Fruit fly (Drosophila melanogaster) whole organism, pupa: Measurements from ENCODE around the gene CG31174.

ENCODE experiments used
- CG10348 ChIP-seq: fragments of 200-800 bp; sonication (Bioruptor generic); IDR thresholded peaks from 2 replicates; pipeline ENCODE4 v1.3.6; 2022; ENCODE audit warnings: missing biosample characterization, missing genetic modification characterization
- CG12605 ChIP-seq: fragments of 200-800 bp; sonication (Bioruptor generic); IDR thresholded peaks from 2 replicates; pipeline ENCODE4 v1.3.6; 2022; ENCODE audit warnings: missing biosample characterization, missing genetic modification characterization
- CG13204 ChIP-seq: fragments of 200-800 bp; sonication (Bioruptor generic); optimal IDR thresholded peaks from 2 replicates; lab custom pipeline; 2018; ENCODE audit warnings: missing biosample characterization, mild to moderate bottlenecking, missing genetic modification characterization, moderate library complexity
- CG14655 ChIP-seq: fragments of 200-800 bp; sonication (Bioruptor generic); optimal IDR thresholded peaks from 3 replicates; lab custom pipeline; 2017; ENCODE audit warnings: mild to moderate bottlenecking, missing biosample characterization, missing genetic modification reagents, missing genetic modification characterization
- CG15710 ChIP-seq: fragments of 200-800 bp; sonication (Bioruptor generic); optimal IDR thresholded peaks from 2 replicates; lab custom pipeline; 2018; ENCODE audit warnings: missing biosample characterization, mild to moderate bottlenecking, missing genetic modification characterization, moderate library complexity
- CG17806 ChIP-seq: fragments of 200-800 bp; sonication (Bioruptor generic); optimal IDR thresholded peaks from 2 replicates; lab custom pipeline; 2018; ENCODE audit warnings: missing biosample characterization, mild to moderate bottlenecking, missing genetic modification characterization, moderate library complexity
- CG32121 ChIP-seq: fragments of 200-800 bp; sonication (Bioruptor generic); IDR thresholded peaks from 2 replicates; pipeline ENCODE4 v1.3.6; 2022; ENCODE audit warnings: missing biosample characterization, missing genetic modification characterization
- CG34367 ChIP-seq: fragments of 200-800 bp; sonication (Bioruptor generic); optimal IDR thresholded peaks from 2 replicates; lab custom pipeline; 2018; ENCODE audit warnings: missing biosample characterization, mild to moderate bottlenecking, missing genetic modification characterization
- CG4496 ChIP-seq: fragments of 200-800 bp; sonication (Bioruptor generic); IDR thresholded peaks from 3 replicates; pipeline ENCODE4 v1.3.6; 2022; ENCODE audit warnings: missing biosample characterization, missing genetic modification characterization
- CG8159 ChIP-seq: fragments of 200-800 bp; sonication (Bioruptor generic); optimal IDR thresholded peaks from 3 replicates; lab custom pipeline; 2018; ENCODE audit warnings: missing biosample characterization, mild to moderate bottlenecking, missing genetic modification characterization, moderate library complexity
- CG8301 ChIP-seq: fragments of 200-800 bp; sonication (Bioruptor generic); optimal IDR thresholded peaks from 2 replicates; lab custom pipeline; 2018; ENCODE audit warnings: missing biosample characterization, mild to moderate bottlenecking, missing genetic modification characterization
- CG9948 ChIP-seq: fragments of 200-800 bp; sonication (Bioruptor generic); optimal IDR thresholded peaks from 2 replicates; lab custom pipeline; 2018; ENCODE audit warnings: missing biosample characterization, mild to moderate bottlenecking, missing genetic modification characterization, moderate library complexity
- D1 ChIP-seq: fragments of 200-800 bp; sonication (Bioruptor generic); optimal IDR thresholded peaks from 2 replicates; lab custom pipeline; 2018; ENCODE audit warnings: missing biosample characterization, mild to moderate bottlenecking, missing genetic modification characterization, moderate library complexity
- EcR ChIP-seq: fragments of 200-800 bp; sonication (Bioruptor generic); optimal IDR thresholded peaks from 3 replicates; lab custom pipeline; 2019; ENCODE audit warnings: missing biosample characterization, missing genetic modification characterization, mild to moderate bottlenecking, moderate library complexity, missing genetic modification reagents
- Ets98B ChIP-seq: fragments of 200-800 bp; sonication (Bioruptor generic); IDR thresholded peaks from 2 replicates; pipeline ENCODE4 v1.3.6; 2022; ENCODE audit warnings: missing biosample characterization, missing genetic modification characterization
- Pif1A ChIP-seq: fragments of 200-800 bp; sonication (Bioruptor generic); optimal IDR thresholded peaks from 3 replicates; lab custom pipeline; 2016; ENCODE audit warnings: missing biosample characterization, missing genetic modification characterization
- Pif1B ChIP-seq: fragments of 200-800 bp; sonication (Bioruptor generic); optimal IDR thresholded peaks from 3 replicates; lab custom pipeline; 2016; ENCODE audit warnings: missing biosample characterization, missing genetic modification characterization
- Snoo ChIP-seq: fragments of 200-800 bp; sonication (Bioruptor generic); optimal IDR thresholded peaks from 3 replicates; lab custom pipeline; 2017; ENCODE audit warnings: missing biosample characterization, mild to moderate bottlenecking, missing genetic modification characterization, inconsistent platforms
- fd96Ca ChIP-seq: fragments of 200-800 bp; sonication (Bioruptor generic); IDR thresholded peaks from 3 replicates; pipeline ENCODE4 v1.3.6; 2022; ENCODE audit warnings: missing biosample characterization, missing genetic modification characterization
- gl ChIP-seq: fragments of 200-800 bp; sonication (Bioruptor generic); optimal IDR thresholded peaks from 2 replicates; lab custom pipeline; 2018; ENCODE audit warnings: missing biosample characterization, mild to moderate bottlenecking, missing genetic modification characterization
- rn ChIP-seq: fragments of 200-800 bp; sonication (Bioruptor generic); IDR thresholded peaks from 2 replicates; pipeline ENCODE4 v1.3.6; 2022; ENCODE audit warnings: missing biosample characterization, missing genetic modification characterization

Gene CG31174

DNA sequence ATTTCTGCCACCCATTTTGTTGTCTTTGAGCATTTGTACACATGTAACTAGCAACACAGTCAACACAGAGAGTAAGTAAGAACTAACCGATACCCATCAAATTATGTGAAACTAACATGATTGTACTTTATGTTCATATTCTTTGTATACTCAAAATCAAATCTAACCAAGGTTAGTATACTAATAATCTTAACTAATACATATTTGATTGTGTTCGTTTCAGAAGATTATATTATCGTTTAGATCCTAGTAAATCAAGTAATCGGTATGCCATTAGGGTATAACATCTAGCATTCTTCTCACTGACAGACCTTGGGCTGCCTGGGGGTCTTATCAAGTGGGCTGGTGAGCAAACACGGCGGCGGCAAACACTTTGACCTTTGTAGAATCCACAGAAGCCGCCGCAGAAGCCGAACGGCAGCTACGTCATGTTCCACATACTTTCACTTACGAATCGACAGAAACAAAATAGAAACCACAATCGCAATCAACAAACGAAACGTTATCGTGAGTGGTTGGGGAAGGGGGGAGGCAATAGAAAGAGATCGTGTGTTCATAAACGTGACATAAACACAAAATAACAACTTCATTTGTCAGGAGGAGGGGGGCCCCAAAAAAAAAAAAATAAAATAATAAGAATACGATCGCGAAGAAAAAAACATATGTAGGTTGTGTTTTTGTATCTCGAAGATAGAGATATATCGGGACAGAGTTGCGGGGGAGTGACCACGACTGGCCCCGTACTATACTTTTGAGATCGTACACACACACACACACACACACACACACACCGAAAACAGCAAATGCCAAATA lies 33.7 kb downstream of the CG31174 start:
- TF ChIP-seq EcR (GFP tag; lab: Kevin White, UChicago): no peak
- peak; percentile 50; the same call in 1 of the 3 replicates for TF ChIP-seq CG4496 (GFP tag; lab: Robert Waterston, UW)
- no peak for TF ChIP-seq Ets98B (GFP tag; lab: Robert Waterston, UW)
- no peak for TF ChIP-seq CG32121 (GFP tag; lab: Robert Waterston, UW)
- no peak for TF ChIP-seq Pif1B (GFP tag; lab: Kevin White, UChicago)
- TF ChIP-seq CG13204 (GFP tag; lab: Kevin White, UChicago): no peak
- TF ChIP-seq CG12605 (GFP tag; lab: Robert Waterston, UW): no peak

DNA sequence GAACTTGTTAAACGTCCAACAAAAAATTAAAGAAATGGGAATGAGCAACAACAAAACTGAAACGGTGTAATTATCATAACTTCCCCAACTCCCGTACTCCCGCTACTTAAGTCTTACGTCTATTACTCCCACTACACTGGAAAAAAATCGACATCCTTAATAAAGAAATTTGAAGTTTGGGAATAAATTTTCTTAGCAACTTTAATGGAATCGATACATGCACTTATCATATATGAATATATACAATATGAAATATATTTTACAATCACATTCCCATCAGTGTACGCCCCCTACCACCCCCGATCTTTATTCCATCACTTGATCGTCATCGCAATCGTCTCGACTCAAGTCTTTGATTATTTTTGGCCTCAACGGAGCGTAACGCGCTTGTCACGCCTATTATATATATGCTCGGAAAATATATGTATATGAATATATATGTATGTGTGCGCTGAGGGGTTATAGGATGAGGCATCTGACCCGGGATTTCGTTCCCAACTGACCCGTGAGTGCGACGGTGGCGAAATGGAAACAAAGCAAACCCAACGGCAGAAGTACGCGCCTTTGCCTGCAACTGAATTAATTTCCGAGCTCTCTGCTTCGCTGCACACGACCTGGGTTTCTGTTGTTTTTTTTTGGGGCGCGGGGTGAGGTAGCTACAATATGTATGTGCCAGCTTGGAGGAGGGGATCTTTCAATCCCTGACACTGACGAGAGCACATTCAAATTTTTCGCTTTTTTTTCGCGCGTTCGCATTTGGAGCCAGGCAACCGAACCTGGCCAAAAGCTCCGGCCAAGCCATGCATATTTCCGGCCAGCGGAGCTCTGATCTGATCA lies 34.9 kb downstream of the CG31174 start:
- TF ChIP-seq CG8159 (no peak), CG34367 (tag; lab: Kevin White, UChicago) (peak; percentile 9), Pif1B (GFP tag; lab: Kevin White, UChicago) (peak; percentile 28)

dm6 chr3R:21832203-21832602 lies 37.1 kb downstream of the CG31174 start, which contains the start of gene Gr93a:
Gr93a (plus strand) TSS chr3R:21832503.
- TF ChIP-seq EcR (GFP tag; lab: Kevin White, UChicago) (peak; percentile 5), Snoo (tag; lab: Kevin White, UChicago) (no peak)

DNA sequence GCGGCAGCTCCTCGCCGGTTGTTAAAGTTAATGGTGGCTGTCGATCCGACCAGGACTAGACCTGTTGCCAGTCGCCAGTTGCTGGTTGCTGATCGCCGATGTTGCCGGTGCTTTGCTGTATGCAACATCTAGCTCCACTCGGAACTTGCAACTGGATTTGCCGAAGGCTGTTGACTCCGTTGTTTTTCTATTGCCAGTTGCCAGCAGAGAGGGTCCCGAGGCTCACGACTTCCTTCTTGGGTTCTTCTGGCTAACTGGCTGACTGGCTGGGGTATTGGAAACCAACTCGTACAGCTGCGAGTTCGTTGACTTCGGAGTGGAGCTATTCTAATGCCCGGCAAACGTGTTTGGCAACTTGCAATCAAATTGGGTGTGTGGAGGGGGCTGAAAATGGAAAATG lies 38.3 kb downstream of the CG31174 start:
- TF ChIP-seq CG13204 (GFP tag; lab: Kevin White, UChicago) (no peak), fd96Ca (no peak), CG9948 (tag; lab: Kevin White, UChicago) (no peak), rn (GFP tag; lab: Robert Waterston, UW) (no peak), EcR (GFP tag; lab: Kevin White, UChicago) (peak; percentile 67), gl (tag; lab: Kevin White, UChicago) (no peak), Pif1A (no peak)

dm6 chr3R:21830303-21830707 lies 39.0 kb downstream of the CG31174 start:
- TF ChIP-seq CG15710 (peak; percentile 78), rn (GFP tag; lab: Robert Waterston, UW) (no peak), CG32121 (GFP tag; lab: Robert Waterston, UW) (no peak), CG14655 (peak; percentile 92), D1 (peak; percentile 50), CG8159 (peak; percentile 84), Pif1A (no peak), CG4496 (GFP tag; lab: Robert Waterston, UW) (peak; percentile 39; the same call in 1 of the 3 replicates), CG34367 (tag; lab: Kevin White, UChicago) (peak; percentile 59), CG13204 (GFP tag; lab: Kevin White, UChicago) (no peak), CG17806 (peak; percentile 71), Ets98B (GFP tag; lab: Robert Waterston, UW) (no peak), Pif1B (GFP tag; lab: Kevin White, UChicago) (no peak), CG10348 (GFP tag; lab: Robert Waterston, UW) (no peak), fd96Ca (no peak), CG9948 (tag; lab: Kevin White, UChicago) (peak; percentile 83), gl (tag; lab: Kevin White, UChicago) (no peak), Snoo (tag; lab: Kevin White, UChicago) (no peak), CG8301 (peak; percentile 78), CG12605 (GFP tag; lab: Robert Waterston, UW) (no peak), EcR (GFP tag; lab: Kevin White, UChicago) (no peak)

DNA sequence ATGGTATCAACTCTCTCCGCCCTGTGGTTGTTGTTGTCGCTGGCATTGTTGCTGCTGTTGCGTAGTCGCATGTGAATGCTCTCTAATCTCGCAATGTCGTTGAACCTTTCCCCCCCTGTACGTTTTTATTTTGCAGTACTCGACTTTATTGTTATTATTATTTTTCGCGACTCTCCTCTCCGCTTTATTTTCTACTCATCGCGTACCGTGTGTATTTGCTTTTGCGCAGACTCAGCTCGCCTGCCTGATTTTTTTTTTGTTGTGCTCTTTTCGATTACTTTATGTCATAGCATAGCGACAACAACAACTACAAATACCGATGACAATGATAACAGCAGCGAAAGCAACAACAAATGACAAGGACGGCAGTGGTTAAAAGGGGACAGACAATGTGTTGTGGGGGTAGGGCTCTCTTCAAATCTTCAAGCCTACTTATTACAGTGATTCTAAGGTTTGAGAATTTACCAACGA lies 39.8 kb downstream of the CG31174 start:
- no peak for TF ChIP-seq CG32121 (GFP tag; lab: Robert Waterston, UW)
- peak; percentile 98 for TF ChIP-seq EcR (GFP tag; lab: Kevin White, UChicago)
- TF ChIP-seq CG8301: no peak
- TF ChIP-seq CG15710: peak; percentile 44
- no peak; the same call in 2 of the 3 replicates for TF ChIP-seq CG4496 (GFP tag; lab: Robert Waterston, UW)
- peak; percentile 9 for TF ChIP-seq gl (tag; lab: Kevin White, UChicago)
- no peak for TF ChIP-seq Snoo (tag; lab: Kevin White, UChicago)
- TF ChIP-seq CG12605 (GFP tag; lab: Robert Waterston, UW): no peak
- peak; percentile 36 for TF ChIP-seq CG8159
- TF ChIP-seq fd96Ca: peak; percentile 66; the same call in 1 of the 3 replicates
- TF ChIP-seq CG13204 (GFP tag; lab: Kevin White, UChicago): no peak
- TF ChIP-seq Pif1A: peak; percentile 49
- TF ChIP-seq CG9948 (tag; lab: Kevin White, UChicago): peak; percentile 35
- TF ChIP-seq CG34367 (tag; lab: Kevin White, UChicago): peak; percentile 22
- peak; percentile 77 for TF ChIP-seq CG17806
- no peak for TF ChIP-seq CG14655
- no peak for TF ChIP-seq Pif1B (GFP tag; lab: Kevin White, UChicago)
- no peak for TF ChIP-seq D1
- no peak for TF ChIP-seq CG10348 (GFP tag; lab: Robert Waterston, UW)
- 0 out of 2 replicates have a peak, but pooled peaks have one; percentile 4 for TF ChIP-seq Ets98B (GFP tag; lab: Robert Waterston, UW)
- no peak for TF ChIP-seq rn (GFP tag; lab: Robert Waterston, UW)
